Fruit fly (Drosophila melanogaster): ENCODE data around the gene Lar.
A peak's percentile ranks its signal among the peaks of the same experiment; 100 is the strongest.

Lar gene

dm6 chr2L:19563029-19563980 is 23.1 kb upstream of the Lar start, which contains the start of gene CG13078:
CG13078 (plus strand) TSS chr2L:19563930.
- no peak for TF ChIP-seq CG11294 (GFP tag; IDR thresholded peaks at IDR 0.05)
- no peak for TF ChIP-seq Eip78C (GFP tag)
- no peak for TF ChIP-seq Smox (GFP tag; optimal IDR thresholded peaks at IDR 0.05)
- no peak for TF ChIP-seq CG6163 (GFP tag; IDR thresholded peaks at IDR 0.05)
- no peak for TF ChIP-seq Lpt (GFP tag; optimal IDR thresholded peaks at IDR 0.05)
- TF ChIP-seq lz (GFP tag; optimal IDR thresholded peaks at IDR 0.05), result no peak
- TF ChIP-seq ss (GFP tag; optimal IDR thresholded peaks at IDR 0.05), result no peak
- TF ChIP-seq CG6792 (GFP tag; optimal IDR thresholded peaks at IDR 0.05), result no peak
- no peak for TF ChIP-seq Eip93F (GFP tag; optimal IDR thresholded peaks at IDR 0.05)
- no peak for TF ChIP-seq dsx (GFP tag; optimal IDR thresholded peaks at IDR 0.05; ENCODE audit: poor library complexity, severe bottlenecking)
- TF ChIP-seq CG32006 (GFP tag; optimal IDR thresholded peaks at IDR 0.05), result no peak
- TF ChIP-seq spab (GFP tag; optimal IDR thresholded peaks at IDR 0.05), result no peak
- TF ChIP-seq salr (GFP tag; optimal IDR thresholded peaks at IDR 0.05), result no peak
- TF ChIP-seq CG6854 (GFP tag; optimal IDR thresholded peaks at IDR 0.05), result no peak

- no peak for TF ChIP-seq CG10631 (GFP tag; optimal IDR thresholded peaks at IDR 0.05)
- no peak for TF ChIP-seq Eip75B (GFP tag; optimal IDR thresholded peaks at IDR 0.05)
- no peak for TF ChIP-seq Hr39 (GFP tag; optimal IDR thresholded peaks at IDR 0.05)
- peak; percentile 40 for TF ChIP-seq fkh (GFP tag; optimal IDR thresholded peaks at IDR 0.05)
- TF ChIP-seq Eip78C (GFP tag), result peak; percentile 38
These were observed 21.1 kb upstream of the Lar start, which contains the start of gene CG13077 for dm6 chr2L:19565233-19565898. CG13077 (plus strand) TSS chr2L:19565863.

- TF ChIP-seq CG11902 (GFP tag; optimal IDR thresholded peaks at IDR 0.05), result no peak
- peak; percentile 25 for TF ChIP-seq Eip78C (GFP tag)
- TF ChIP-seq vri (GFP tag; optimal IDR thresholded peaks at IDR 0.05), result peak; percentile 7
- TF ChIP-seq CG6163 (GFP tag; IDR thresholded peaks at IDR 0.05), result no peak
- no peak for TF ChIP-seq fd85E (GFP tag; optimal IDR thresholded peaks at IDR 0.05)
- no peak for TF ChIP-seq fd59A (GFP tag; optimal IDR thresholded peaks at IDR 0.05)
- no peak for TF ChIP-seq CG15336 (GFP tag; IDR thresholded peaks at IDR 0.05)
These were observed 19.0 kb upstream of the Lar start for dm6 chr2L:19567305-19567898.

- no peak for TF ChIP-seq CG6854 (GFP tag; optimal IDR thresholded peaks at IDR 0.05)
- TF ChIP-seq CG16779 (tag; optimal IDR thresholded peaks at IDR 0.05), result no peak
- no peak for TF ChIP-seq CG7368 (GFP tag; optimal IDR thresholded peaks at IDR 0.05)
- no peak for TF ChIP-seq fkh (GFP tag; optimal IDR thresholded peaks at IDR 0.05)
- TF ChIP-seq CG11902 (GFP tag; optimal IDR thresholded peaks at IDR 0.05), result no peak
- peak; percentile 27; the same call in 1 of the 2 replicates for TF ChIP-seq CG15336 (GFP tag; IDR thresholded peaks at IDR 0.05)
- TF ChIP-seq CG6163 (GFP tag; IDR thresholded peaks at IDR 0.05), result peak; percentile 56; the same call in 2 of the 3 replicates
- TF ChIP-seq Sox15 (GFP tag; optimal IDR thresholded peaks at IDR 0.05), result no peak
- TF ChIP-seq pdm3 (GFP tag; optimal IDR thresholded peaks at IDR 0.05), result peak; percentile 54
- no peak for TF ChIP-seq Blimp-1 (GFP tag; optimal IDR thresholded peaks at IDR 0.05)
- TF ChIP-seq CG9139 (GFP tag; optimal IDR thresholded peaks at IDR 0.05), result no peak
- peak; percentile 59; the same call in 1 of the 3 replicates for TF ChIP-seq eg (GFP tag; IDR thresholded peaks at IDR 0.05)
- no peak for TF ChIP-seq CG1621 (tag; optimal IDR thresholded peaks at IDR 0.05)
- TF ChIP-seq spab (GFP tag; optimal IDR thresholded peaks at IDR 0.05), result no peak
- peak; percentile 33 for TF ChIP-seq CG10631 (GFP tag; optimal IDR thresholded peaks at IDR 0.05)
- no peak for TF ChIP-seq CG11762 (GFP tag; optimal IDR thresholded peaks at IDR 0.05; ENCODE audit: insufficient read depth)
- TF ChIP-seq Smox (GFP tag; optimal IDR thresholded peaks at IDR 0.05), result no peak
- TF ChIP-seq ss (GFP tag; optimal IDR thresholded peaks at IDR 0.05), result no peak
- peak; percentile 49 for TF ChIP-seq lz (GFP tag; optimal IDR thresholded peaks at IDR 0.05)
- TF ChIP-seq Eip78C (GFP tag), result peak; percentile 83
- TF ChIP-seq esn (GFP tag; optimal IDR thresholded peaks at IDR 0.05), result peak; percentile 51
- TF ChIP-seq CG6792 (GFP tag; optimal IDR thresholded peaks at IDR 0.05), result no peak
- peak; percentile 8 for TF ChIP-seq acj6 (GFP tag; optimal IDR thresholded peaks at IDR 0.05)
- peak; percentile 44 for TF ChIP-seq Hr39 (GFP tag; optimal IDR thresholded peaks at IDR 0.05)
- TF ChIP-seq CG3919 (GFP tag; optimal IDR thresholded peaks at IDR 0.05), result peak; percentile 35
- TF ChIP-seq CG6808 (GFP tag; optimal IDR thresholded peaks at IDR 0.05), result no peak
- peak; percentile 90 for TF ChIP-seq svp (GFP tag)
- TF ChIP-seq Eip93F (GFP tag; optimal IDR thresholded peaks at IDR 0.05), result peak; percentile 37
- TF ChIP-seq cyc (GFP tag; optimal IDR thresholded peaks at IDR 0.05), result peak; percentile 27
- TF ChIP-seq Gug (GFP tag; IDR thresholded peaks at IDR 0.05), result peak; percentile 37
These were observed 15.6 kb upstream of the Lar start for dm6 chr2L:19570806-19571254.
